Worm (Caenorhabditis elegans): Measurements from ENCODE around the gene F18C5.10.
A peak's percentile ranks its signal among the peaks of the same experiment; 100 is the strongest.

The F18C5.10 gene

DNA sequence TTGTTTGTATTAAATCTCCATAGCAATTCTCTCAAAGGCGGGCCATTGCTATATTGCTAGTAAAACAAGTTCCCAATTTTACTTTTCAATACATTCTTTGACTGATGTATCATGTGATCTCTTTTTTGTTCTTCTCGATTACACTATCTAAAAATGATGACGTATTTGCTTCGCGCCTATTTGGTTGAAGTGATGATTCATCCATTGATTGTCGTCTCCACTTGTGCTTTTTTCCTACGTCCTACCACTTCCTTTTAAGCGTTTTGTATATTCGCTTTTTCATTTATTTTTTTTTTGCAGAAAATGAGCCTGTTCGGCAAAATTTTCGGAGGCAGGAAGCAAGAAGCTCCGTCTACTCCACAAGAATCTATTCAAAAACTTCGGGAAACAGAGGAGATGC, 28.2 kb upstream of the F18C5.10 start, which contains the start of gene vps-32.1:
TSS of gene vps-32.1 (plus strand) at position 301 of the 400 bp plus-strand sequence.
- TF ChIP-seq lin-26 (GFP tag; IDR thresholded peaks at IDR 0.05) (0 out of 2 replicates have a peak, but pooled peaks have one; percentile 19), dpff-1 (tag; optimal IDR thresholded peaks at IDR 0.05) (no peak), unc-62 (GFP tag; optimal IDR thresholded peaks at IDR 0.05) (no peak), hmg-20 (GFP tag; IDR thresholded peaks at IDR 0.05) (no peak), tbp1 (GFP tag; optimal IDR thresholded peaks at IDR 0.05) (no peak), pha-4 (tag; optimal IDR thresholded peaks at IDR 0.05) (no peak)

- TF ChIP-seq madf-8 (GFP tag; conservative IDR thresholded peaks at IDR 0.05) (peak; percentile 71), madf-10 (tag; optimal IDR thresholded peaks at IDR 0.05) (peak; percentile 79), rpc-1 (optimal IDR thresholded peaks at IDR 0.05) (peak; percentile 13), rpc-1 (tag; optimal IDR thresholded peaks at IDR 0.05) (no peak), ztf-6 (GFP tag; IDR thresholded peaks at IDR 0.05) (0 out of 2 replicates have a peak, but pooled peaks have one; percentile 37), K12H6.12 (tag; optimal IDR thresholded peaks at IDR 0.05) (peak; percentile 91), K11D2.4 (GFP tag; IDR thresholded peaks at IDR 0.05) (peak; percentile 79), zfh-2 (GFP tag; conservative IDR thresholded peaks at IDR 0.05) (peak; percentile 84), F57C9.4 (tag; optimal IDR thresholded peaks at IDR 0.05) (no peak), Y67H2A.10 (GFP tag; conservative IDR thresholded peaks at IDR 0.05) (peak; percentile 85), somi-1 (GFP tag; optimal IDR thresholded peaks at IDR 0.05) (peak; percentile 90), nhr-90 (tag; optimal IDR thresholded peaks at IDR 0.05) (peak; percentile 20), ztf-28 (GFP tag; IDR thresholded peaks at IDR 0.05) (0 out of 2 replicates have a peak, but pooled peaks have one; percentile 25), efl-1 (GFP tag; optimal IDR thresholded peaks at IDR 0.05) (peak; percentile 64), F37B4.10 (GFP tag; IDR thresholded peaks at IDR 0.05) (no peak), ztf-18 (tag; optimal IDR thresholded peaks at IDR 0.05) (peak; percentile 70), chd-7 (tag; optimal IDR thresholded peaks at IDR 0.05) (peak; percentile 73), mcd-1 (GFP tag; IDR thresholded peaks at IDR 0.05) (peak; percentile 93), lag-1 (GFP tag; IDR thresholded peaks at IDR 0.05) (no peak), ceh-79 (tag; optimal IDR thresholded peaks at IDR 0.05) (no peak), C06A6.2 (GFP tag; conservative IDR thresholded peaks at IDR 0.05) (peak; percentile 84), zim-3 (tag; optimal IDR thresholded peaks at IDR 0.05) (peak; percentile 44), nfyb-1 (GFP tag; IDR thresholded peaks at IDR 0.05) (peak; percentile 94), dox-1 (GFP tag; IDR thresholded peaks at IDR 0.05) (peak; percentile 95), snpc-4 (GFP tag; optimal IDR thresholded peaks at IDR 0.05) (peak; percentile 79), snpc-4 (tag; optimal IDR thresholded peaks at IDR 0.05) (peak; percentile 83 to 90 (median 87)), F33H1.4 (GFP tag; IDR thresholded peaks at IDR 0.05) (peak; percentile 81), attf-6 (GFP tag; IDR thresholded peaks at IDR 0.05) (peak; percentile 61; the same call in 1 of the 2 replicates), ztf-26 (tag; optimal IDR thresholded peaks at IDR 0.05) (peak; percentile 88), mxl-1 (tag; optimal IDR thresholded peaks at IDR 0.05) (no peak), ztf-22 (GFP tag; optimal IDR thresholded peaks at IDR 0.05) (peak; percentile 37), atf-7 (tag; optimal IDR thresholded peaks at IDR 0.05) (peak; percentile 82), egrh-3 (GFP tag; IDR thresholded peaks at IDR 0.05) (0 out of 2 replicates have a peak, but pooled peaks have one; percentile 45), ekl-4 (GFP tag; IDR thresholded peaks at IDR 0.05) (peak; percentile 97), ceh-100 (GFP tag; IDR thresholded peaks at IDR 0.05) (peak; percentile 86), sdz-38 (tag; optimal IDR thresholded peaks at IDR 0.05) (no peak), ceh-91 (GFP tag; IDR thresholded peaks at IDR 0.05) (peak; percentile 78), ets-4 (GFP tag; optimal IDR thresholded peaks at IDR 0.05) (no peak), mes-4 (tag; optimal IDR thresholded peaks at IDR 0.05) (no peak), pbrm-1 (GFP tag; IDR thresholded peaks at IDR 0.05) (peak; percentile 97), T26A5.8 (tag; optimal IDR thresholded peaks at IDR 0.05) (no peak), T07F8.4 (tag; optimal IDR thresholded peaks at IDR 0.05) (no peak)
Measured at ce11 chrII:6588605-6589292, 27.5 kb upstream of the F18C5.10 start, which contains the start of gene icd-1. Gene icd-1, minus strand, starts transcription at chrII:6588655.
